Fruit fly (Drosophila melanogaster): ENCODE results near the gene Elo68beta.

dm6 chr3L:11094279-11094678 is 7.2 kb downstream of the Elo68beta start:
- no peak for TF ChIP-seq Myc (optimal IDR thresholded peaks at IDR 0.05)
- TF ChIP-seq psq (optimal IDR thresholded peaks at IDR 0.05), result no peak
- TF ChIP-seq insv (optimal IDR thresholded peaks at IDR 0.05), result no peak
- TF ChIP-seq Sin3A (optimal IDR thresholded peaks at IDR 0.05), result no peak
- no peak for TF ChIP-seq ttk (optimal IDR thresholded peaks at IDR 0.05)
- no peak for TF ChIP-seq h (optimal IDR thresholded peaks at IDR 0.05)

Data from Kc167 (cell line).